Worm (Caenorhabditis elegans) whole organism, L4 larva: Measurements from ENCODE around the gene tmed-1.

Experiments used
- egl-27 ChIP-seq: sonication (generic microtip); optimal IDR thresholded peaks from 3 replicates; lab custom pipeline; 2017; ENCODE audit warnings: missing biosample characterization, missing genetic modification reagents, missing genetic modification characterization
- lin-39 ChIP-seq: fragments of 150-350 bp; optimal IDR thresholded peaks from 2 replicates; lab custom pipeline; 2014; ENCODE audit warnings: missing biosample characterization, missing genetic modification reagents, missing genetic modification characterization
- nhr-6 ChIP-seq: fragments of 150-350 bp; optimal IDR thresholded peaks from 2 replicates; lab custom pipeline; 2014; ENCODE audit warnings: missing biosample characterization, missing genetic modification characterization
- snpc-4 ChIP-seq: fragments of 150-350 bp; optimal IDR thresholded peaks from 2 replicates; lab custom pipeline; 2014; ENCODE audit warnings: missing biosample characterization, missing genetic modification characterization
- zag-1 ChIP-seq: fragments of 150-350 bp; optimal IDR thresholded peaks from 2 replicates; lab custom pipeline; 2014; ENCODE audit warnings: missing biosample characterization, missing genetic modification characterization

- TF ChIP-seq nhr-6 (no peak), zag-1 (tag; lab: Kevin White, UChicago) (no peak), snpc-4 (tag; lab: Kevin White, UChicago) (no peak), lin-39 (tag; lab: Kevin White, UChicago) (no peak), egl-27 (tag; lab: Kevin White, UChicago) (no peak)
Measured at ce11 chrIV:12093384-12093783, 15.4 kb upstream of the tmed-1 start, which contains the start of gene cpsf-4.
